Fruit fly (Drosophila melanogaster) whole organism, prepupa: ENCODE results near the gene Arfrp1.

ENCODE experiments used
- Blimp-1 ChIP-seq: fragments of 200-800 bp; sonication (Bioruptor generic); optimal IDR thresholded peaks from 3 replicates; lab custom pipeline; 2017; ENCODE audit warnings: missing biosample characterization, missing genetic modification characterization, mild to moderate bottlenecking, moderate library complexity, missing genetic modification reagents
- CG10631 ChIP-seq: fragments of 200-800 bp; sonication (Bioruptor generic); optimal IDR thresholded peaks from 2 replicates; lab custom pipeline; 2016; ENCODE audit warnings: missing biosample characterization, missing genetic modification characterization
- CG10669 ChIP-seq: fragments of 200-800 bp; sonication (Bioruptor generic); optimal IDR thresholded peaks from 3 replicates; lab custom pipeline; 2018; ENCODE audit warnings: missing biosample characterization, mild to moderate bottlenecking, missing genetic modification characterization, moderate library complexity
- CG11294 ChIP-seq: fragments of 200-800 bp; sonication (Bioruptor generic); IDR thresholded peaks from 2 replicates; pipeline ENCODE4 v1.3.6; 2022; ENCODE audit warnings: missing biosample characterization, missing genetic modification characterization
- CG15336 ChIP-seq: fragments of 200-800 bp; sonication (Bioruptor generic); IDR thresholded peaks from 2 replicates; pipeline ENCODE4 v1.3.6; 2022; ENCODE audit warnings: missing biosample characterization, missing genetic modification characterization
- CG1621 ChIP-seq: fragments of 200-800 bp; sonication (Bioruptor generic); optimal IDR thresholded peaks from 3 replicates; lab custom pipeline; 2018; ENCODE audit warnings: missing biosample characterization, mild to moderate bottlenecking, missing genetic modification characterization
- CG16779 ChIP-seq: fragments of 200-800 bp; sonication (Bioruptor generic); optimal IDR thresholded peaks from 3 replicates; lab custom pipeline; 2017; ENCODE audit warnings: missing biosample characterization, mild to moderate bottlenecking, missing genetic modification characterization
- CG3032 ChIP-seq: fragments of 200-800 bp; optimal IDR thresholded peaks from 2 replicates; lab custom pipeline; 2019; ENCODE audit warnings: missing biosample characterization, mild to moderate bottlenecking, missing genetic modification characterization, moderate library complexity
- CG32006 ChIP-seq: fragments of 200-800 bp; sonication (Bioruptor generic); optimal IDR thresholded peaks from 3 replicates; lab custom pipeline; 2017; ENCODE audit warnings: missing biosample characterization, mild to moderate bottlenecking, missing genetic modification characterization
- CG34406 ChIP-seq: fragments of 200-800 bp; sonication (Bioruptor generic); optimal IDR thresholded peaks from 3 replicates; lab custom pipeline; 2016; ENCODE audit warnings: missing biosample characterization, missing genetic modification characterization
- CG3919 ChIP-seq: fragments of 200-800 bp; sonication (Bioruptor generic); optimal IDR thresholded peaks from 3 replicates; lab custom pipeline; 2016; ENCODE audit warnings: missing biosample characterization, missing genetic modification characterization
- CG4318 ChIP-seq: fragments of 200-800 bp; sonication (Bioruptor generic); optimal IDR thresholded peaks from 3 replicates; lab custom pipeline; 2017; ENCODE audit warnings: missing biosample characterization, mild to moderate bottlenecking, missing genetic modification characterization
- CG6163 ChIP-seq: fragments of 200-800 bp; sonication (Bioruptor generic); IDR thresholded peaks from 3 replicates; pipeline ENCODE4 v1.3.6; 2022; ENCODE audit warnings: missing biosample characterization, missing genetic modification characterization
- CG6276 ChIP-seq: fragments of 200-800 bp; sonication (Bioruptor generic); optimal IDR thresholded peaks from 2 replicates; lab custom pipeline; 2017; ENCODE audit warnings: missing biosample characterization, mild to moderate bottlenecking, missing genetic modification characterization
- CG6792 ChIP-seq: fragments of 200-800 bp; sonication (Bioruptor generic); optimal IDR thresholded peaks from 3 replicates; lab custom pipeline; 2016; ENCODE audit warnings: missing biosample characterization, missing genetic modification characterization
- CG6808 ChIP-seq: fragments of 200-800 bp; sonication (Bioruptor generic); optimal IDR thresholded peaks from 3 replicates; lab custom pipeline; 2017; ENCODE audit warnings: missing biosample characterization, missing genetic modification characterization, mild to moderate bottlenecking, moderate library complexity, missing genetic modification reagents
- CG6854 ChIP-seq: fragments of 200-800 bp; sonication (Bioruptor generic); optimal IDR thresholded peaks from 2 replicates; lab custom pipeline; 2017; ENCODE audit warnings: missing biosample characterization, mild to moderate bottlenecking, missing genetic modification characterization
- CG7368 ChIP-seq: fragments of 200-800 bp; sonication (Bioruptor generic); optimal IDR thresholded peaks from 3 replicates; lab custom pipeline; 2016; ENCODE audit warnings: missing biosample characterization, missing genetic modification characterization
- CG8119 ChIP-seq: fragments of 200-800 bp; sonication (Bioruptor generic); IDR thresholded peaks from 3 replicates; pipeline ENCODE4 v1.3.6; 2022; ENCODE audit warnings: missing biosample characterization, missing genetic modification characterization
- CG8319 ChIP-seq: fragments of 200-800 bp; sonication (Bioruptor generic); optimal IDR thresholded peaks from 3 replicates; lab custom pipeline; 2016; ENCODE audit warnings: missing biosample characterization, missing genetic modification characterization
- Eip78C ChIP-seq: fragments of 200-800 bp; sonication (Bioruptor generic); peaks from one replicate; lab custom pipeline; 2016; ENCODE audit warnings: missing biosample characterization, missing genetic modification characterization
- Eip93F ChIP-seq: fragments of 200-800 bp; sonication (Bioruptor generic); optimal IDR thresholded peaks from 2 replicates; lab custom pipeline; 2016; ENCODE audit warnings: missing biosample characterization, mild to moderate bottlenecking, missing genetic modification characterization
- Ets21C ChIP-seq: fragments of 200-800 bp; sonication (Bioruptor generic); optimal IDR thresholded peaks from 3 replicates; lab custom pipeline; 2016; ENCODE audit warnings: missing biosample characterization, missing genetic modification characterization
- Ets96B ChIP-seq: fragments of 200-800 bp; optimal IDR thresholded peaks from 2 replicates; lab custom pipeline; 2019; ENCODE audit warnings: missing biosample characterization, mild to moderate bottlenecking, missing genetic modification characterization, moderate library complexity
- Gug ChIP-seq: fragments of 200-800 bp; sonication (Bioruptor generic); IDR thresholded peaks from 2 replicates; pipeline ENCODE4 v1.3.6; 2022; ENCODE audit warnings: missing biosample characterization, missing genetic modification characterization
- Hr38 ChIP-seq: sonication (Bioruptor generic); optimal IDR thresholded peaks from 2 replicates; lab custom pipeline; 2016; ENCODE audit warnings: missing biosample characterization, missing genetic modification characterization
- Hr39 ChIP-seq: fragments of 200-800 bp; sonication (Bioruptor generic); optimal IDR thresholded peaks from 2 replicates; lab custom pipeline; 2016; ENCODE audit warnings: missing biosample characterization, missing genetic modification characterization
- Hr4 ChIP-seq: fragments of 200-800 bp; sonication (Bioruptor generic); optimal IDR thresholded peaks from 3 replicates; lab custom pipeline; 2016; ENCODE audit warnings: missing biosample characterization, missing genetic modification characterization
- Lpt ChIP-seq: fragments of 200-800 bp; sonication (Bioruptor generic); optimal IDR thresholded peaks from 3 replicates; lab custom pipeline; 2016; ENCODE audit warnings: missing biosample characterization, missing genetic modification characterization
- Met ChIP-seq: fragments of 200-800 bp; sonication (Bioruptor generic); optimal IDR thresholded peaks from 3 replicates; lab custom pipeline; 2016; ENCODE audit warnings: missing biosample characterization, missing genetic modification characterization
- Smox ChIP-seq: fragments of 200-800 bp; sonication (Bioruptor generic); optimal IDR thresholded peaks from 3 replicates; lab custom pipeline; 2016; ENCODE audit warnings: missing biosample characterization, missing genetic modification characterization
- Sox102F ChIP-seq: fragments of 200-800 bp; sonication (Bioruptor generic); optimal IDR thresholded peaks from 2 replicates; lab custom pipeline; 2016; ENCODE audit warnings: missing biosample characterization, mild to moderate bottlenecking, missing genetic modification characterization
- Sox15 ChIP-seq: fragments of 200-800 bp; sonication (Bioruptor generic); optimal IDR thresholded peaks from 3 replicates; lab custom pipeline; 2016; ENCODE audit warnings: missing biosample characterization, missing genetic modification characterization
- achi ChIP-seq: fragments of 200-800 bp; sonication (Bioruptor generic); optimal IDR thresholded peaks from 3 replicates; lab custom pipeline; 2016; ENCODE audit warnings: missing biosample characterization, missing genetic modification characterization
- acj6 ChIP-seq: fragments of 200-800 bp; sonication (Bioruptor generic); optimal IDR thresholded peaks from 3 replicates; lab custom pipeline; 2016; ENCODE audit warnings: missing biosample characterization, missing genetic modification characterization
- cyc ChIP-seq: fragments of 200-800 bp; sonication (Bioruptor generic); optimal IDR thresholded peaks from 3 replicates; lab custom pipeline; 2016; ENCODE audit warnings: missing biosample characterization, missing genetic modification characterization
- dac ChIP-seq: fragments of 200-800 bp; sonication (Bioruptor generic); optimal IDR thresholded peaks from 2 replicates; lab custom pipeline; 2017; ENCODE audit warnings: missing biosample characterization, mild to moderate bottlenecking, missing genetic modification characterization
- dsx ChIP-seq: fragments of 200-800 bp; optimal IDR thresholded peaks from 3 replicates; lab custom pipeline; 2019; ENCODE audit warnings: missing biosample characterization, mild to moderate bottlenecking, missing genetic modification characterization, moderate library complexity; ENCODE audit not compliant: poor library complexity, severe bottlenecking
- eg ChIP-seq: fragments of 200-800 bp; sonication (Bioruptor generic); IDR thresholded peaks from 3 replicates; pipeline ENCODE4 v1.3.6; 2022; ENCODE audit warnings: missing biosample characterization, missing genetic modification characterization
- esn ChIP-seq: fragments of 200-800 bp; sonication (Bioruptor generic); optimal IDR thresholded peaks from 2 replicates; lab custom pipeline; 2016; ENCODE audit warnings: missing biosample characterization, mild to moderate bottlenecking, missing genetic modification characterization, moderate library complexity
- fkh ChIP-seq: fragments of 200-800 bp; sonication (Bioruptor generic); optimal IDR thresholded peaks from 3 replicates; lab custom pipeline; 2017; ENCODE audit warnings: missing biosample characterization, mild to moderate bottlenecking, missing genetic modification characterization, moderate library complexity
- lz ChIP-seq: fragments of 200-800 bp; sonication (Bioruptor generic); optimal IDR thresholded peaks from 3 replicates; lab custom pipeline; 2016; ENCODE audit warnings: missing biosample characterization, missing genetic modification characterization
- net ChIP-seq: fragments of 200-800 bp; sonication (Bioruptor generic); optimal IDR thresholded peaks from 3 replicates; lab custom pipeline; 2016; ENCODE audit warnings: missing biosample characterization, missing genetic modification characterization
- salr ChIP-seq, 2 experiments: fragments of 200-800 bp; sonication (Bioruptor generic); optimal IDR thresholded peaks; 3 replicates each; lab custom pipeline; 2016 to 2018; ENCODE audit warnings: missing biosample characterization in 2 of 2, missing genetic modification characterization in 2 of 2, mild to moderate bottlenecking in 1 of 2
- spab ChIP-seq: fragments of 200-800 bp; sonication (Bioruptor generic); optimal IDR thresholded peaks from 2 replicates; lab custom pipeline; 2017; ENCODE audit warnings: missing biosample characterization, mild to moderate bottlenecking, missing genetic modification characterization, missing genetic modification reagents
- topi ChIP-seq: fragments of 200-800 bp; sonication (Bioruptor generic); optimal IDR thresholded peaks from 3 replicates; lab custom pipeline; 2016; ENCODE audit warnings: missing biosample characterization, missing genetic modification characterization
- vri ChIP-seq: fragments of 200-800 bp; sonication (Bioruptor generic); optimal IDR thresholded peaks from 3 replicates; lab custom pipeline; 2016; ENCODE audit warnings: missing biosample characterization, mild to moderate bottlenecking, missing genetic modification characterization

Gene Arfrp1

DNA sequence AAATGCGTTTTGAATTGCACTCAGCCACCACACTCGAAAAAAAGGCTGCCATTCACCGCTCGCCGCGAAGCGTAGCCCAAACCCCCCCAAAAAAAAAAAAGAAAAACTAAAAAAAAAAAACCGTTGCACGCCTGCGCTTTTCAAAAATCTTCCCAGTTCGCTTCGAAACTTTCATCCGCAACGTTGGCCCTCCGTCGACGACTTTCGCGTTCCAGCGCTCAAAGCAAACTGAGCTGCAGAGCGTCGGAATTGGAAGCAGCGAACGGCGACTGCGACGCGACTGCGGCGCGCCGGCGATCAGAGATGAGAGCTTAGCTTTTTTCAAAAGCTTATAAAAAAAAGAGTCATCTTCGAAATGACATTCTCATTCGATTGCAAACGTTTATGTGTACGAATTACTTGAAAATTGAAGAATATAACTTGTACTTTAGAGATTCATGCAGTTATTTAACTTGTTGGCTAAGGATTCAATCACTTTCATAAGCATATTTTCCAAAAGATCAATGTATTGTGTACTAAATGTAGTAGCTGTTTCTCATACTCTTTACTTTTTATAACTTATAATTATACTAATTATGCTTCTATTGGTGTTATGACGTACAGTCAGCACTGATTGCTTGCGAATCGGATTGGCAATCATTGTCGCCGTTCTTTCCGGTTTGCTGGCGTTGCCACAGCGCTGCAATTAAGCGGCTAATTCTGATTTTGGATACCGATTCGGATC lies 39.0 kb upstream of the Arfrp1 start, which contains the start of gene CG15365 (continued):
- TF ChIP-seq CG10631 (GFP tag; lab: Kevin White, UChicago) (peak; percentile 20), CG34406 (GFP tag; lab: Kevin White, UChicago) (no peak), salr (GFP tag; optimal IDR thresholded peaks at IDR 0.05; lab: Kevin White, UChicago) (peak; percentile 9 to 16), CG8119 (no peak; the same call in 2 of the 3 replicates), CG8319 (GFP tag; lab: Kevin White, UChicago) (no peak), CG7368 (GFP tag; lab: Kevin White, UChicago) (no peak), Eip93F (GFP tag; lab: Kevin White, UChicago) (no peak), Hr38 (GFP tag; lab: Kevin White, UChicago) (no peak), CG6792 (GFP tag; lab: Kevin White, UChicago) (peak; percentile 40), Ets96B (tag; lab: Kevin White, UChicago) (no peak), achi (peak; percentile 40), eg (GFP tag; lab: Robert Waterston, UW) (peak; percentile 43; the same call in 2 of the 3 replicates), CG3919 (GFP tag; lab: Kevin White, UChicago) (peak; percentile 7), topi (peak; percentile 34), net (GFP tag; lab: Kevin White, UChicago) (no peak), CG32006 (GFP tag; lab: Kevin White, UChicago) (peak; percentile 47), Ets21C (peak; percentile 7), dsx (GFP tag; lab: Kevin White, UChicago) (peak; percentile 9), CG1621 (tag; lab: Kevin White, UChicago) (no peak), CG3032 (tag; lab: Kevin White, UChicago) (peak; percentile 29), Blimp-1 (GFP tag; lab: Kevin White, UChicago) (no peak), CG16779 (tag; lab: Kevin White, UChicago) (no peak), Sox102F (peak; percentile 52), CG4318 (GFP tag; lab: Kevin White, UChicago) (peak; percentile 2), Eip78C (GFP tag; lab: Kevin White, UChicago) (peak; percentile 79), CG11294 (GFP tag; lab: Robert Waterston, UW) (no peak), Hr4 (GFP tag; lab: Kevin White, UChicago) (no peak), Met (GFP tag; lab: Kevin White, UChicago) (peak; percentile 41), Hr39 (GFP tag; lab: Kevin White, UChicago) (peak; percentile 23), esn (GFP tag; lab: Kevin White, UChicago) (peak; percentile 66)

DNA sequence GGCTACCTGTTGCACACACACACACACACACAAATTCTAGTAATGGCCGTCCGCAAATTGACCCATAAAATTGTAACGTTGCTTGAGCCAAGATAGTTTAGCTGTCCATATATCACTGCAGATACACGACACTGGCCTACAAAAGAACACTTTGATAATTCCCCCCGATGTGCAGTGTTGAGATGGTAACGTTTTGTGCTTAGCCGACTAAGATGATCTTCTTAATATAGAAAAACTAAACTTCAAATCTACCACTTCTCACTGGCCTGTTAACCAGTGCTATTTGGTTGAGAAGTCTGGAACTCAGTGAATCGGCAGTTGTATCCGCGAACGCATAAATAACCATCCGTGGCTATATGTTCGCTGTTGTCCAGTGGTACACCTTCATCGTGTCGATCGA lies 38.0 kb upstream of the Arfrp1 start:
- TF ChIP-seq Ets96B (tag; lab: Kevin White, UChicago) = peak; percentile 78
- peak; percentile 32 for TF ChIP-seq dac (GFP tag; lab: Kevin White, UChicago)
- peak; percentile 82 for TF ChIP-seq CG1621 (tag; lab: Kevin White, UChicago)
- TF ChIP-seq esn (GFP tag; lab: Kevin White, UChicago) = peak; percentile 26
- peak; percentile 34 for TF ChIP-seq acj6 (GFP tag; lab: Kevin White, UChicago)
- no peak for TF ChIP-seq Sox15 (GFP tag; lab: Kevin White, UChicago)
- TF ChIP-seq CG6854 (GFP tag; lab: Kevin White, UChicago) = no peak
- TF ChIP-seq CG3919 (GFP tag; lab: Kevin White, UChicago) = peak; percentile 51
- TF ChIP-seq Eip93F (GFP tag; lab: Kevin White, UChicago) = no peak
- TF ChIP-seq net (GFP tag; lab: Kevin White, UChicago) = peak; percentile 46
- no peak for TF ChIP-seq Blimp-1 (GFP tag; lab: Kevin White, UChicago)
- no peak for TF ChIP-seq vri
- peak; percentile 55 for TF ChIP-seq Gug (GFP tag; lab: Robert Waterston, UW)
- TF ChIP-seq Lpt (GFP tag; lab: Kevin White, UChicago) = peak; percentile 21
- no peak for TF ChIP-seq Hr39 (GFP tag; lab: Kevin White, UChicago)
- TF ChIP-seq CG34406 (GFP tag; lab: Kevin White, UChicago) = peak; percentile 4
- TF ChIP-seq CG6276 (GFP tag; lab: Kevin White, UChicago) = peak; percentile 54
- TF ChIP-seq fkh (GFP tag; lab: Kevin White, UChicago) = no peak
- peak; percentile 50; the same call in 1 of the 2 replicates for TF ChIP-seq CG11294 (GFP tag; lab: Robert Waterston, UW)
- peak; percentile 68 for TF ChIP-seq CG10669
- TF ChIP-seq spab = peak; percentile 63
- TF ChIP-seq cyc = no peak
- peak; percentile 65 for TF ChIP-seq CG6808 (GFP tag; lab: Kevin White, UChicago)
- TF ChIP-seq CG8319 (GFP tag; lab: Kevin White, UChicago) = no peak
- peak; percentile 91 for TF ChIP-seq CG6163 (GFP tag; lab: Robert Waterston, UW)
- TF ChIP-seq lz = peak; percentile 5
- no peak for TF ChIP-seq Smox
- TF ChIP-seq Eip78C (GFP tag; lab: Kevin White, UChicago) = peak; percentile 94
- TF ChIP-seq salr (GFP tag; optimal IDR thresholded peaks at IDR 0.05; lab: Kevin White, UChicago) = peak in 1 of 2 experiments; percentile 77
- TF ChIP-seq achi = peak; percentile 64
- TF ChIP-seq CG15336 (GFP tag; lab: Robert Waterston, UW) = peak; percentile 69
